Fruit fly (Drosophila melanogaster): ENCODE data around the gene CG14683.

DNA sequence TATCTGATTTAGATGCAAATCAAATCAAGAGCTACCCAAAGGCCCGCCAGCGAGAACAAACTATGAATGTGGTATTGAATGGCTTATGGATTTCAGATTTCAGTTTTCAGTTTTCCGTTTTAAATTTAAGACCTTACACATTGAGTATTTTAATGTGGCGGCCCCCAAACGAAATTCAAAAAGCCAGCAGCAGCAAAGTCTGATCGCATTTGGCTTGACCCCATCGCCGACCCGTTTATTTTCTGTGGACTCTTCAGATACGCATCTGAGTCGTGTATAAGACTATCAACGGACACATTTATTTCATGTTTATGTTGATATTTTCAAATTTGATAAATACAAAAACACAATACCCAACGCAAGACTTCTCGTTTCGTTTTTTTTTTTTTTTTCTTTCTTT lies 36.9 kb upstream of the CG14683 start:
- no peak for TF ChIP-seq Myc (optimal IDR thresholded peaks at IDR 0.05)
- TF ChIP-seq tai (GFP tag; optimal IDR thresholded peaks at IDR 0.05), result no peak
- no peak for TF ChIP-seq Hr78 (GFP tag; optimal IDR thresholded peaks at IDR 0.05)
- TF ChIP-seq usp (GFP tag; optimal IDR thresholded peaks at IDR 0.05), result no peak
- TF ChIP-seq Vsx2 (GFP tag; optimal IDR thresholded peaks at IDR 0.05; ENCODE audit: partially characterized antibody), result no peak
- no peak for TF ChIP-seq pan (optimal IDR thresholded peaks at IDR 0.05)
- no peak for TF ChIP-seq lola (GFP tag; optimal IDR thresholded peaks at IDR 0.05)
- TF ChIP-seq br (GFP tag; optimal IDR thresholded peaks at IDR 0.05), result no peak
- no peak for TF ChIP-seq psq (GFP tag; optimal IDR thresholded peaks at IDR 0.05)
- no peak for TF ChIP-seq dsf (GFP tag; optimal IDR thresholded peaks at IDR 0.05; ENCODE audit: borderline replicate concordance)
- no peak for TF ChIP-seq Hr83 (GFP tag; optimal IDR thresholded peaks at IDR 0.05; ENCODE audit: poor library complexity, severe bottlenecking)
- TF ChIP-seq rgr (GFP tag; optimal IDR thresholded peaks at IDR 0.05), result no peak
- no peak for TF ChIP-seq sage (GFP tag; optimal IDR thresholded peaks at IDR 0.05)

All from whole organism, wandering third instar larva.